Worm (Caenorhabditis elegans): ENCODE data around the gene ugt-54.

DNA sequence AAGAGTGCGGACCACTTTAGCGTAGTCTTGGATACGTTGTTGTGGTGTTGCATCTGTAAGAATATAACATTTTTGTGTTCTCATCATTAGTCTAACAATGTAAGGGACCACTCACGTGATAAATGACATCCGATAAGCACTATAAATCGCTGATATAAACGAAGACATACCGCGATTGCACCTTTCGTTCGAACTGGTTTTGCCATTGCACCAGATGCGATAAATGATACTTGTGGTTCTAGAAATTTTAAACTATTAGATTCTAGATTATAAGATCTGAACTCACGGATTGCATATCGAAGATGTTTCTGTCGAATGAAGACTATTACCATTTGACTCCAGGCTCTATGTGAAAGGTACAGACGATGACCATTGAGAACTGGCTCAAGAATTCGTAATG lies 9.8 kb downstream of the ugt-54 start:
- TF ChIP-seq ztf-23 (GFP tag; IDR thresholded peaks at IDR 0.05) = no peak
- no peak for TF ChIP-seq med-1 (GFP tag; optimal IDR thresholded peaks at IDR 0.05; ENCODE audit: insufficient read depth)
- TF ChIP-seq ztf-29 (GFP tag; IDR thresholded peaks at IDR 0.05) = no peak
- TF ChIP-seq cog-1 (tag; optimal IDR thresholded peaks at IDR 0.05) = no peak
- no peak for TF ChIP-seq ref-1 (GFP tag; conservative IDR thresholded peaks at IDR 0.05)

Measured in whole organism, midembryonic.